Worm (Caenorhabditis elegans): ENCODE data around the gene him-4.

- no peak for TF ChIP-seq nfya-1 (tag; optimal IDR thresholded peaks at IDR 0.05; ENCODE audit: borderline replicate concordance, insufficient read depth)
- TF ChIP-seq pha-4 (tag; optimal IDR thresholded peaks at IDR 0.05): no peak
- TF ChIP-seq ets-4 (GFP tag; optimal IDR thresholded peaks at IDR 0.05): no peak
- no peak for TF ChIP-seq unc-130 (GFP tag; optimal IDR thresholded peaks at IDR 0.05)
- TF ChIP-seq D2030.7 (GFP tag; IDR thresholded peaks at IDR 0.05): no peak
- no peak for TF ChIP-seq F33H1.4 (GFP tag; IDR thresholded peaks at IDR 0.05)
- no peak for TF ChIP-seq pbrm-1 (GFP tag; IDR thresholded peaks at IDR 0.05)
- TF ChIP-seq sea-2 (GFP tag; IDR thresholded peaks at IDR 0.05): no peak
Measured at ce11 chrX:9702790-9703189, 14.6 kb upstream of the him-4 start.

All from whole organism, young adult.